Worm (Caenorhabditis elegans): ENCODE measurements around the gene Y7A5A.7.

The Y7A5A.7 gene

DNA sequence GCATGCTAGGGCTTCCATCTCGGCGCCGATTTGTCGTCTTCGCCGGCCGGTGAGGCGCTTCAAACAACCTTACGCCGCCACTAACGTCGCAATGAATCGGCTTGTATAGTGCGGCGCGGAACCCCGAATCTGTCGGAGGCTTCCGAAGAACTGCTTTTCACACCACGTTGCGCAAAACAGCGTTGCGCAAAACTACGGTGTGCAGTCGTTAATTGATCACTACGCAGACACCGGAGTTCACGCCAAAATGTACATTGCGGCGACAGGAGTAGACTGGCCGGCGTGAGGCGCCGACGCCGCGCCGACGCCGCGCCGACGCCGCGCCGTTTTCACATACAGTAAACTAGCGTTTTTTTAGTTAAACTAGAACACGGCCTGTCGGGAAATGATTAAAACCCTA, 2.1 kb downstream of the Y7A5A.7 start:
- TF ChIP-seq nhr-84 (tag; optimal IDR thresholded peaks at IDR 0.05) (no peak), aha-1 (tag; optimal IDR thresholded peaks at IDR 0.05) (no peak), elt-2 (tag; optimal IDR thresholded peaks at IDR 0.05) (no peak), efl-1 (optimal IDR thresholded peaks at IDR 0.05) (no peak), efl-1 (GFP tag; optimal IDR thresholded peaks at IDR 0.05 in 1 of 2) (no peak), fkh-4 (tag; optimal IDR thresholded peaks at IDR 0.05; ENCODE audit: borderline replicate concordance) (no peak), egl-27 (tag; optimal IDR thresholded peaks at IDR 0.05) (no peak), unc-86 (tag; optimal IDR thresholded peaks at IDR 0.05) (no peak)

DNA sequence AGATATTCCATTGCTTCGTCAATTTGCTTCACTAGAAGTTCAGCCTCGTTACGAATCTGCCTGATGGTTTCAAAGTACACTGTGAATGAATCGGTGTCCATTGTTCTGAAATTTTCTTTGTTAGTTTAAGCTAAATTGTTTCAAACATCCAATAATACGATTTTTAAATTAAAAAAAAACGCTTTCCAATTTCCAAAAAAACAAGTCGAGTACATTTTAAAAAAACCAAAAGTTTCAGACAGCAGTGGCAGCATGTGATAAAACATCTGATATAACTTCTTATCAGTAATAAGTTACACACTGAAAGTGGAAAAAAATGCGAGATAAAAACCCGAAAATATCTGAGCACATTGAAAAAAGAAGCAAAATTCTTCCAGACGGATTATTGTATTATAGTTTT, 4.4 kb downstream of the Y7A5A.7 start, which contains the start of gene Y7A5A.6:
TSS of gene Y7A5A.6 (minus strand) at position 101 of the 400 bp plus-strand sequence.
- TF ChIP-seq nhr-237 (tag; optimal IDR thresholded peaks at IDR 0.05), result no peak
- peak; percentile 35 for TF ChIP-seq elt-2 (tag; optimal IDR thresholded peaks at IDR 0.05)
- no peak for TF ChIP-seq mdl-1 (tag; optimal IDR thresholded peaks at IDR 0.05)
- TF ChIP-seq ceh-63 (GFP tag; optimal IDR thresholded peaks at IDR 0.05), result no peak

DNA sequence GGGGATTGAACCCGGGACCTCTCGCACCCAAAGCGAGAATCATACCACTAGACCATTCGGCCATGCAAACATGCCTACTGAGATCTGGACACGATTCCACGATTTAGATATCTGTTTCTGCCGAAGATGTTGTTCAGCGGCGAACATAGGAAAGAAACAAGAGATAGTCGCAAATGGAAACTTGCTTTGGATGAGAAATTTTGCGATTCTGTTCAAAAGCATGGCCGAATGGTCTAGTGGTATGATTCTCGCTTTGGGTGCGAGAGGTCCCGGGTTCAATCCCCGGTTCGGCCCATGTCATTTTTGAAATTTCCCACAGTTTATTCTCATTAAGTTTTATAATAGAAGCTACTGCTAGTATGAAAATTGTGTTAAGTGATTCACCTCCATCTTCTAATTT, 7.3 kb downstream of the Y7A5A.7 start:
- TF ChIP-seq nhr-20 (tag; optimal IDR thresholded peaks at IDR 0.05) (no peak), nhr-90 (tag; optimal IDR thresholded peaks at IDR 0.05; ENCODE audit: poor library complexity) (peak; percentile 22), fkh-8 (tag; optimal IDR thresholded peaks at IDR 0.05) (no peak), grh-1 (GFP tag; IDR thresholded peaks at IDR 0.05) (peak; percentile 18; the same call in 1 of the 2 replicates)

DNA sequence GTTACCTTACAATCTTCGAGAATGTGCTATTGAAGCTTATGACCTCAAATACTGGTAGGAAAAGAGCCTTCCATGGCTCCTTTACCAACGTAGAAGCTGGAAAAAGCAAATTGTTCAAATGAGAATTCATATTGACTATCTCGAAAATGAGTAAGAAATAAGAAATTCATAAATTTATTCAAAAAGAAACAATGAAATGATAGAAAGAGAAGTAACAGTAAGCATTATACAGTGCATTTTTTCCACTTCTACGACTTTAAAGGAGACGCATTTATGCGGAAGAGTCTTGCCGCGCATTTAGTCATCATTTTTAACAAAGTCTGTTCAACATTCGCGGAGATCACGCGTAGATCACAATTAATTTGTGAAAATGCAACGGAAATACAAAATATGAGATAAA, 9.0 kb downstream of the Y7A5A.7 start, which contains the start of gene Y7A5A.10:
TSS of gene Y7A5A.10 (minus strand) at position 101 of the 400 bp plus-strand sequence.
- TF ChIP-seq irx-1 (tag; optimal IDR thresholded peaks at IDR 0.05) (no peak), blmp-1 (tag; optimal IDR thresholded peaks at IDR 0.05) (no peak), grh-1 (GFP tag; IDR thresholded peaks at IDR 0.05) (no peak), pax-3 (tag; optimal IDR thresholded peaks at IDR 0.05) (no peak), unc-98 (GFP tag; IDR thresholded peaks at IDR 0.05) (no peak), mep-1 (tag; optimal IDR thresholded peaks at IDR 0.05) (no peak), zag-1 (tag; optimal IDR thresholded peaks at IDR 0.05) (no peak), ceh-8 (GFP tag; optimal IDR thresholded peaks at IDR 0.05) (no peak), dpl-1 (GFP tag; optimal IDR thresholded peaks at IDR 0.05) (no peak), nhr-84 (tag; optimal IDR thresholded peaks at IDR 0.05) (no peak), lir-3 (tag; optimal IDR thresholded peaks at IDR 0.05; ENCODE audit: poor library complexity) (no peak), swsn-7 (tag; optimal IDR thresholded peaks at IDR 0.05) (no peak), snpc-4 (tag; optimal IDR thresholded peaks at IDR 0.05) (no peak), C04F5.9 (tag; optimal IDR thresholded peaks at IDR 0.05) (no peak), dsc-1 (tag; optimal IDR thresholded peaks at IDR 0.05) (no peak), ceh-82 (tag; optimal IDR thresholded peaks at IDR 0.05) (no peak), alr-1 (tag; optimal IDR thresholded peaks at IDR 0.05; ENCODE audit: borderline replicate concordance) (no peak), tbx-2 (tag; optimal IDR thresholded peaks at IDR 0.05) (no peak)

DNA sequence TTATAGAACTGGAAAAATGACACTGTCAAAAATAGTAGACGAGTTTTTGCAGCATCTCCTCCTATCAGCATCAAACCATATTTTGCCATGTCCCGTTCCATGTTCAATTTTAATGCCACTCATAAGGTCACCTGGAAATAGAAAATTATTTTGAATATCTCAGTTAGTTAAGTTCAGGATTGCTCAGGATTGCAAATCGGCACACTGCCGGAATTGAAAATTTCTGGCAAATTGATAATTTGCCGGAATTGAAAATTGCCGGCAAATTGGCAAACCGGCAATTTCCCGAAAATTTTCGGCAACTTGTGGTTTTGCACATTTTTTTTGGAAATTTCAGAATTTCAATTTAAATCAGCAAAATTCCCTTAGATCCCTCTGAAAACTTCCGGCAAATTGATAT, 17.2 kb downstream of the Y7A5A.7 start, which contains the start of gene Y7A5A.5:
TSS of gene Y7A5A.5 (minus strand) at position 101 of the 400 bp plus-strand sequence.
- no peak for TF ChIP-seq aly-2 (tag; optimal IDR thresholded peaks at IDR 0.05)
- TF ChIP-seq ama-1 (optimal IDR thresholded peaks at IDR 0.05), result no peak
- no peak for TF ChIP-seq C04F5.9 (tag; optimal IDR thresholded peaks at IDR 0.05)
- TF ChIP-seq isw-1 (GFP tag; IDR thresholded peaks at IDR 0.05), result no peak
- TF ChIP-seq blmp-1 (tag; optimal IDR thresholded peaks at IDR 0.05), result no peak
- no peak for TF ChIP-seq zip-4 (GFP tag; optimal IDR thresholded peaks at IDR 0.05)
- TF ChIP-seq sptf-1 (tag; optimal IDR thresholded peaks at IDR 0.05), result no peak
- no peak for TF ChIP-seq elt-2 (tag; optimal IDR thresholded peaks at IDR 0.05)
- no peak for TF ChIP-seq lin-14 (GFP tag; optimal IDR thresholded peaks at IDR 0.05)
- no peak for TF ChIP-seq ceh-90 (tag; optimal IDR thresholded peaks at IDR 0.05)
- TF ChIP-seq lir-3 (tag; optimal IDR thresholded peaks at IDR 0.05; ENCODE audit: poor library complexity), result no peak
